Fruit fly (Drosophila melanogaster): Measurements from ENCODE around the gene CG42331.
A peak's percentile ranks its signal among the peaks of the same experiment; 100 is the strongest.

- no peak for TF ChIP-seq gl (tag; optimal IDR thresholded peaks at IDR 0.05)
- TF ChIP-seq CG4496 (GFP tag; IDR thresholded peaks at IDR 0.05), result 0 out of 3 replicates have a peak, but pooled peaks have one; percentile 38
- no peak for TF ChIP-seq CG17806 (tag; optimal IDR thresholded peaks at IDR 0.05)
- no peak for TF ChIP-seq CG13204 (GFP tag; optimal IDR thresholded peaks at IDR 0.05)
- TF ChIP-seq rn (GFP tag; IDR thresholded peaks at IDR 0.05), result no peak
- TF ChIP-seq fd96Ca (GFP tag; IDR thresholded peaks at IDR 0.05), result peak; percentile 11; the same call in 1 of the 3 replicates
- TF ChIP-seq CG8159 (tag; optimal IDR thresholded peaks at IDR 0.05), result no peak
Observed at dm6 chr3R:24766684-24767083, 5.3 kb upstream of the CG42331 start.

Data from whole organism, pupa.